Worm (Caenorhabditis elegans) whole organism, L3 larva: ENCODE data around the gene B0361.14.

ENCODE experiments used
- aly-2 ChIP-seq: fragments of 150-350 bp; optimal IDR thresholded peaks from 2 replicates; lab custom pipeline; 2014; ENCODE audit warnings: missing biosample characterization, missing genetic modification characterization
- ama-1 ChIP-seq: fragments of 150-350 bp; optimal IDR thresholded peaks from 2 replicates; lab custom pipeline; 2018
- elt-1 ChIP-seq: fragments of 150-350 bp; optimal IDR thresholded peaks from 2 replicates; lab custom pipeline; 2014; ENCODE audit warnings: missing biosample characterization, missing genetic modification characterization
- fos-1 ChIP-seq: fragments of 150-350 bp; optimal IDR thresholded peaks from 2 replicates; lab custom pipeline; 2014; ENCODE audit warnings: missing biosample characterization, missing genetic modification characterization
- nfya-1 ChIP-seq: sonication (generic microtip); optimal IDR thresholded peaks from 2 replicates; lab custom pipeline; 2017; ENCODE audit warnings: missing genetic modification characterization, mild to moderate bottlenecking, missing compliant biosample characterization, antibody characterized with exemption, moderate library complexity; ENCODE audit not compliant: insufficient read depth
- nhr-237 ChIP-seq: fragments of 150-350 bp; optimal IDR thresholded peaks from 2 replicates; lab custom pipeline; 2014; ENCODE audit warnings: missing biosample characterization, missing genetic modification characterization
- zag-1 ChIP-seq: fragments of 150-350 bp; optimal IDR thresholded peaks from 2 replicates; lab custom pipeline; 2014; ENCODE audit warnings: missing biosample characterization, missing genetic modification characterization

DNA sequence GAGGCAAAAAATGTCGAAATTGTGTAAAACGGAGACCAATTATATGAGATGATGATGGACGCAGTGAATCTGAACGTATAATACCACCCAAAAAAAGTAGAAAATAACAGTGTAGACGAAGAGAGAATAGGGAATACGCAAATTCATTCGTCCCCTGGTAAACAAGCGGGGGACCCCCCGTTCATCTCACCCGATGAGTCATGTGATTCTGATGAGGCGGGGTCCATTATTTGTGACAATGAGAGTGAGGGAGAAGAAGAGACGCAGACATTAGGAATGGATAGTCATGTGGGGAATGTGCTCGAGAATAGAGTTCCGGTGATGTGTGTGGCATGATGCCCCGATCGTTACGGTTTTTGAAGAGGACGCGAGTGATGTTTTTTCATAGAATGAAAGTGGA is 27.2 kb downstream of the B0361.14 start:
- no peak for TF ChIP-seq fos-1
- peak; percentile 22 for TF ChIP-seq ama-1 (lab: Kevin White, UChicago)
- no peak for TF ChIP-seq nhr-237 (tag; lab: Kevin White, UChicago)
- no peak for TF ChIP-seq aly-2 (tag; lab: Kevin White, UChicago)
- no peak for TF ChIP-seq zag-1 (tag; lab: Kevin White, UChicago)
- peak; percentile 47 for TF ChIP-seq nfya-1 (tag; lab: Kevin White, UChicago)
- TF ChIP-seq elt-1 (tag; lab: Kevin White, UChicago): no peak
